Worm (Caenorhabditis elegans): ENCODE measurements around the gene C49C8.1.

Gene C49C8.1

ce11 chrIV:8617047-8617446 is 37.3 kb upstream of the C49C8.1 start, which contains the start of the genes F42A9.7 and F42A9.3:
Gene F42A9.7, minus strand, starts transcription at chrIV:8617147.
Gene F42A9.3, plus strand, starts transcription at chrIV:8617260.
- no peak for TF ChIP-seq nhr-237 (tag; optimal IDR thresholded peaks at IDR 0.05)
- no peak for TF ChIP-seq R02D3.7 (tag; optimal IDR thresholded peaks at IDR 0.05)
- no peak for TF ChIP-seq nhr-76 (tag; optimal IDR thresholded peaks at IDR 0.05)
- TF ChIP-seq nhr-28 (tag; optimal IDR thresholded peaks at IDR 0.05), result no peak
- no peak for TF ChIP-seq aly-2 (tag; optimal IDR thresholded peaks at IDR 0.05)
- no peak for TF ChIP-seq unc-62 (GFP tag; optimal IDR thresholded peaks at IDR 0.05)
- no peak for TF ChIP-seq ceh-9 (tag; optimal IDR thresholded peaks at IDR 0.05)
- no peak for TF ChIP-seq ama-1 (optimal IDR thresholded peaks at IDR 0.05)
- TF ChIP-seq lin-15B (tag; optimal IDR thresholded peaks at IDR 0.05), result no peak
- TF ChIP-seq lsy-12 (tag; optimal IDR thresholded peaks at IDR 0.05), result no peak
- TF ChIP-seq ztf-11 (tag; optimal IDR thresholded peaks at IDR 0.05), result no peak
- TF ChIP-seq nhr-67 (tag; optimal IDR thresholded peaks at IDR 0.05), result no peak

- TF ChIP-seq fos-1 (tag; optimal IDR thresholded peaks at IDR 0.05) (no peak), lin-15B (tag; optimal IDR thresholded peaks at IDR 0.05) (peak; percentile 13), nfya-1 (tag; optimal IDR thresholded peaks at IDR 0.05; ENCODE audit: insufficient read depth) (peak; percentile 31), pha-4 (tag; optimal IDR thresholded peaks at IDR 0.05) (peak; percentile 40)
Measured at ce11 chrIV:8618698-8619097, 35.7 kb upstream of the C49C8.1 start, which contains the start of gene F42A9.8. Gene F42A9.8, minus strand, starts transcription at chrIV:8618785.

ce11 chrIV:8620102-8620733 is 34.2 kb upstream of the C49C8.1 start, which contains the start of gene lin-49:
Gene lin-49, plus strand, starts transcription at chrIV:8620683.
- TF ChIP-seq nfya-1 (tag; optimal IDR thresholded peaks at IDR 0.05; ENCODE audit: insufficient read depth), result peak; percentile 80
- peak; percentile 88 for TF ChIP-seq hmg-11 (tag; optimal IDR thresholded peaks at IDR 0.05)
- TF ChIP-seq elt-1 (tag; optimal IDR thresholded peaks at IDR 0.05), result peak; percentile 58
- TF ChIP-seq egl-27 (tag; optimal IDR thresholded peaks at IDR 0.05), result no peak
- peak; percentile 27 for TF ChIP-seq lin-39 (tag; optimal IDR thresholded peaks at IDR 0.05)
- no peak for TF ChIP-seq eor-1 (tag; optimal IDR thresholded peaks at IDR 0.05)
- peak; percentile 16 for TF ChIP-seq nhr-11 (tag; optimal IDR thresholded peaks at IDR 0.05)
- peak; percentile 42 for TF ChIP-seq nhr-43 (tag; optimal IDR thresholded peaks at IDR 0.05; ENCODE audit: poor library complexity, severe bottlenecking)
- TF ChIP-seq nhr-23 (tag; optimal IDR thresholded peaks at IDR 0.05), result peak; percentile 79
- peak; percentile 61 for TF ChIP-seq lin-15B (tag; optimal IDR thresholded peaks at IDR 0.05)
- TF ChIP-seq nhr-25 (tag; optimal IDR thresholded peaks at IDR 0.05), result peak; percentile 75
- peak; percentile 56 for TF ChIP-seq snpc-4 (tag; optimal IDR thresholded peaks at IDR 0.05)
- peak; percentile 30 for TF ChIP-seq jun-1 (tag; optimal IDR thresholded peaks at IDR 0.05)
- peak; percentile 41 for TF ChIP-seq skn-1 (tag; optimal IDR thresholded peaks at IDR 0.05)
- TF ChIP-seq pqm-1 (tag; optimal IDR thresholded peaks at IDR 0.05), result peak; percentile 35
- peak; percentile 1 for TF ChIP-seq ztf-4 (tag; optimal IDR thresholded peaks at IDR 0.05)
- peak; percentile 65 for TF ChIP-seq ceh-28 (tag; optimal IDR thresholded peaks at IDR 0.05)
- no peak for TF ChIP-seq ceh-82 (tag; optimal IDR thresholded peaks at IDR 0.05)
- no peak for TF ChIP-seq egl-5 (tag; optimal IDR thresholded peaks at IDR 0.05)
- peak; percentile 54 for TF ChIP-seq elt-2 (tag; optimal IDR thresholded peaks at IDR 0.05)
- no peak for TF ChIP-seq daf-12 (tag; optimal IDR thresholded peaks at IDR 0.05)
- TF ChIP-seq pha-4 (tag; optimal IDR thresholded peaks at IDR 0.05), result peak; percentile 93

- TF ChIP-seq nhr-11 (tag; optimal IDR thresholded peaks at IDR 0.05) (no peak), eor-1 (tag; optimal IDR thresholded peaks at IDR 0.05) (no peak), lsy-12 (tag; optimal IDR thresholded peaks at IDR 0.05) (no peak), ama-1 (optimal IDR thresholded peaks at IDR 0.05) (no peak)
Measured at ce11 chrIV:8625730-8626129, 28.6 kb upstream of the C49C8.1 start.

ce11 chrIV:8626294-8626693 is 28.1 kb upstream of the C49C8.1 start:
- TF ChIP-seq nfya-1 (tag; optimal IDR thresholded peaks at IDR 0.05; ENCODE audit: insufficient read depth), result peak; percentile 9
- no peak for TF ChIP-seq ceh-16 (tag; optimal IDR thresholded peaks at IDR 0.05)

Data from whole organism, L3 larva.